Worm (Caenorhabditis elegans) whole organism, midembryonic: ENCODE data around the gene W06H8.6.

Experiments
- T22C8.4 ChIP-seq: fragments of 200-800 bp; sonication (Bioruptor generic); IDR thresholded peaks from 2 replicates; pipeline ENCODE4 v1.3.6; 2022; ENCODE audit warnings: missing genetic modification characterization, missing compliant biosample characterization
- med-1 ChIP-seq: sonication (generic microtip); optimal IDR thresholded peaks from 2 replicates; lab custom pipeline; 2017; ENCODE audit warnings: missing genetic modification characterization, mild to moderate bottlenecking, missing compliant biosample characterization, antibody characterized with exemption, missing genetic modification reagents; ENCODE audit not compliant: insufficient read depth
- ref-1 ChIP-seq: fragments of 200-800 bp; sonication (Bioruptor generic); conservative IDR thresholded peaks from 2 replicates; pipeline ENCODE4 v1.3.6; 2022; ENCODE audit warnings: missing genetic modification reagents, missing genetic modification characterization, missing compliant biosample characterization
- ztf-23 ChIP-seq: fragments of 200-800 bp; sonication (Bioruptor generic); IDR thresholded peaks from 2 replicates; pipeline ENCODE4 v1.3.6; 2022; ENCODE audit warnings: missing genetic modification reagents, missing genetic modification characterization, missing compliant biosample characterization

DNA sequence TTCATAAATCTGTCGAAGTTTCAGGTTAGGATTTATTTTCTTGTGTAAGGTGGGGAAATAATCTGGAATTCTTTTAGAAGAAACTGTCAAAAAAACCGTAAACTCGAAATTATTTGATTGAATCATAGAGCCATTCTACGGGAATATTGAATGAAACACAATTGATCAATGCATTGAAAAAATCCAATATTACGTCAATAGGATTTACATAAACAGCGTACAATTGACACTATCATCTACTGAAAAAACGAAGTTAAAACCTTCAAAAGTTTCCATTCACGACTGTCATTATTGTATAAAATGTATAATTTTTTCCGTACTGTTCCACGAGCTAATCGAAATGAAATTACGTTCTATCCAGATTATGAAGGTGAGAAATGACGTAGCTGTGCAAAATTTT lies 18.2 kb downstream of the W06H8.6 start, which contains the start of gene rme-1:
- TF ChIP-seq med-1 (GFP tag; lab: Kevin White, UChicago), result no peak
- TF ChIP-seq ztf-23 (GFP tag; lab: Robert Waterston, UW), result no peak
- TF ChIP-seq ref-1 (GFP tag; lab: Robert Waterston, UW), result no peak
- TF ChIP-seq T22C8.4 (GFP tag; lab: Robert Waterston, UW), result no peak
